Worm (Caenorhabditis elegans) whole organism, L1 larva: ENCODE measurements around the gene ilcr-2.

ENCODE experiments used
- C04F5.9 ChIP-seq: sonication (generic microtip); optimal IDR thresholded peaks from 2 replicates; lab custom pipeline; 2016; ENCODE audit warnings: missing genetic modification characterization, missing compliant biosample characterization
- Y116A8C.19 ChIP-seq: sonication (generic microtip); optimal IDR thresholded peaks from 2 replicates; lab custom pipeline; 2016; ENCODE audit warnings: missing compliant biosample characterization, missing genetic modification characterization, borderline replicate concordance
- aly-2 ChIP-seq: fragments of 150-350 bp; optimal IDR thresholded peaks from 2 replicates; lab custom pipeline; 2014; ENCODE audit warnings: missing biosample characterization, missing genetic modification characterization
- ama-1 ChIP-seq: fragments of 150-350 bp; optimal IDR thresholded peaks from 2 replicates; lab custom pipeline; 2014
- blmp-1 ChIP-seq: fragments of 150-350 bp; optimal IDR thresholded peaks from 2 replicates; lab custom pipeline; 2014; ENCODE audit warnings: missing biosample characterization, missing genetic modification characterization
- ceh-82 ChIP-seq, 3 experiments: fragments of 150-350 bp in 1 of 3; sonication (generic microtip) in 2 of 3; optimal IDR thresholded peaks; 2 replicates each; lab custom pipeline; 2014 to 2017; ENCODE audit warnings: missing biosample characterization in 3 of 3, missing genetic modification characterization in 3 of 3
- ces-1 ChIP-seq: fragments of 150-350 bp; optimal IDR thresholded peaks from 2 replicates; lab custom pipeline; 2014; ENCODE audit warnings: missing biosample characterization, missing genetic modification reagents, missing genetic modification characterization
- dpl-1 ChIP-seq, 3 experiments: fragments of 150-350 bp in 2 of 3; sonication (generic microtip) in 1 of 3; optimal IDR thresholded peaks; 2 replicates each; lab custom pipeline; 2014 to 2017; ENCODE audit warnings: missing biosample characterization in 3 of 3, missing genetic modification characterization in 3 of 3, missing genetic modification reagents in 3 of 3
- dsc-1 ChIP-seq: sonication (generic microtip); optimal IDR thresholded peaks from 2 replicates; lab custom pipeline; 2016; ENCODE audit warnings: mild to moderate bottlenecking, missing genetic modification characterization, missing compliant biosample characterization
- efl-1 ChIP-seq, 4 experiments: fragments of 150-350 bp; optimal IDR thresholded peaks in 3 of 4; peaks in 1 of 4; 1 replicate in 1 of 4; 2 replicates in 3 of 4; lab custom pipeline; 2014; ENCODE audit warnings: missing biosample characterization in 2 of 4, missing genetic modification characterization in 2 of 4, missing genetic modification reagents in 2 of 4
- elt-3 ChIP-seq, 6 experiments: fragments of 150-350 bp in 1 of 6; sonication (generic microtip); optimal IDR thresholded peaks; 2 replicates each; lab custom pipeline; 2017 to 2018; ENCODE audit warnings: missing biosample characterization in 6 of 6, missing genetic modification characterization in 6 of 6, inconsistent platforms in 1 of 6
- ets-5 ChIP-seq: fragments of 200-800 bp; sonication (Bioruptor generic); IDR thresholded peaks from 2 replicates; pipeline ENCODE4 v1.3.6; 2022; ENCODE audit warnings: missing genetic modification characterization, missing compliant biosample characterization
- fkh-10 ChIP-seq: sonication (generic microtip); optimal IDR thresholded peaks from 2 replicates; lab custom pipeline; 2017; ENCODE audit warnings: missing biosample characterization, missing genetic modification reagents, missing genetic modification characterization
- hlh-17 ChIP-seq: fragments of 200-800 bp; sonication (Bioruptor generic); optimal IDR thresholded peaks from 2 replicates; lab custom pipeline; 2018; ENCODE audit warnings: missing genetic modification characterization, mild to moderate bottlenecking, missing compliant biosample characterization, moderate library complexity, borderline replicate concordance
- hlh-4 ChIP-seq: sonication (generic microtip); optimal IDR thresholded peaks from 2 replicates; lab custom pipeline; 2016; ENCODE audit warnings: mild to moderate bottlenecking, missing genetic modification characterization, missing compliant biosample characterization
- irx-1 ChIP-seq: sonication (generic microtip); optimal IDR thresholded peaks from 2 replicates; lab custom pipeline; 2016; ENCODE audit warnings: missing genetic modification characterization, missing compliant biosample characterization
- lin-13 ChIP-seq: fragments of 150-350 bp; optimal IDR thresholded peaks from 2 replicates; lab custom pipeline; 2014; ENCODE audit warnings: missing biosample characterization, missing genetic modification reagents, missing genetic modification characterization
- lin-14 ChIP-seq: fragments of 200-800 bp; sonication (Bioruptor generic); optimal IDR thresholded peaks from 2 replicates; lab custom pipeline; 2018; ENCODE audit warnings: mild to moderate bottlenecking, missing genetic modification characterization, moderate library complexity, missing compliant biosample characterization
- lir-3 ChIP-seq: sonication (generic microtip); optimal IDR thresholded peaks from 2 replicates; lab custom pipeline; 2016; ENCODE audit warnings: mild to moderate bottlenecking, missing genetic modification characterization, moderate library complexity, missing compliant biosample characterization; ENCODE audit not compliant: poor library complexity
- lsy-2 ChIP-seq, 2 experiments: fragments of 150-350 bp; optimal IDR thresholded peaks; 2 replicates each; lab custom pipeline; 2014; ENCODE audit warnings: missing biosample characterization in 2 of 2, missing genetic modification characterization in 2 of 2
- mab-9 ChIP-seq: fragments of 200-800 bp; sonication (Bioruptor generic); IDR thresholded peaks from 2 replicates; pipeline ENCODE4 v1.3.6; 2022; ENCODE audit warnings: missing genetic modification reagents, missing genetic modification characterization, missing compliant biosample characterization
- mep-1 ChIP-seq: fragments of 150-350 bp; optimal IDR thresholded peaks from 2 replicates; lab custom pipeline; 2014; ENCODE audit warnings: missing biosample characterization, missing genetic modification characterization
- nhr-28 ChIP-seq: fragments of 150-350 bp; optimal IDR thresholded peaks from 2 replicates; lab custom pipeline; 2014; ENCODE audit warnings: missing biosample characterization, missing genetic modification characterization
- nhr-71 ChIP-seq: sonication (generic microtip); optimal IDR thresholded peaks from 2 replicates; lab custom pipeline; 2016; ENCODE audit warnings: mild to moderate bottlenecking, missing genetic modification characterization, moderate library complexity, missing compliant biosample characterization
- nhr-77 ChIP-seq: fragments of 150-350 bp; optimal IDR thresholded peaks from 2 replicates; lab custom pipeline; 2014; ENCODE audit warnings: missing biosample characterization, missing genetic modification characterization
- nhr-85 ChIP-seq: sonication (generic microtip); peaks from one replicate; lab custom pipeline; 2016; ENCODE audit warnings: missing genetic modification characterization, inconsistent platforms, missing compliant biosample characterization
- nhr-90 ChIP-seq: sonication (generic microtip); optimal IDR thresholded peaks from 2 replicates; lab custom pipeline; 2016; ENCODE audit warnings: mild to moderate bottlenecking, missing genetic modification characterization, missing compliant biosample characterization; ENCODE audit not compliant: poor library complexity
- pag-3 ChIP-seq: sonication (generic microtip); optimal IDR thresholded peaks from 2 replicates; lab custom pipeline; 2017; ENCODE audit warnings: missing genetic modification characterization, mild to moderate bottlenecking, missing compliant biosample characterization, antibody characterized with exemption, borderline replicate concordance; ENCODE audit not compliant: insufficient read depth
- rnt-1 ChIP-seq: sonication (generic microtip); optimal IDR thresholded peaks from 2 replicates; lab custom pipeline; 2016; ENCODE audit warnings: mild to moderate bottlenecking, missing genetic modification characterization, moderate library complexity, missing compliant biosample characterization
- snpc-4 ChIP-seq: fragments of 150-350 bp; optimal IDR thresholded peaks from 2 replicates; lab custom pipeline; 2014; ENCODE audit warnings: missing biosample characterization, missing genetic modification characterization
- snu-23 ChIP-seq: sonication (generic microtip); optimal IDR thresholded peaks from 2 replicates; lab custom pipeline; 2016; ENCODE audit warnings: missing genetic modification characterization, missing compliant biosample characterization
- tbx-2 ChIP-seq: sonication (generic microtip); optimal IDR thresholded peaks from 2 replicates; lab custom pipeline; 2016; ENCODE audit warnings: missing genetic modification characterization, missing compliant biosample characterization
- unc-130 ChIP-seq: fragments of 150-350 bp; optimal IDR thresholded peaks from 2 replicates; lab custom pipeline; 2017; ENCODE audit warnings: missing biosample characterization, missing genetic modification characterization, inconsistent platforms
- unc-98 ChIP-seq: fragments of 200-800 bp; sonication (Bioruptor generic); IDR thresholded peaks from 2 replicates; pipeline ENCODE4 v1.3.6; 2022; ENCODE audit warnings: missing genetic modification characterization, missing compliant biosample characterization
- xbp-1 ChIP-seq: sonication (generic microtip); optimal IDR thresholded peaks from 2 replicates; lab custom pipeline; 2016; ENCODE audit warnings: missing genetic modification characterization, missing compliant biosample characterization
- zag-1 ChIP-seq: fragments of 150-350 bp; optimal IDR thresholded peaks from 2 replicates; lab custom pipeline; 2014; ENCODE audit warnings: missing biosample characterization, missing genetic modification characterization

The ilcr-2 gene

DNA sequence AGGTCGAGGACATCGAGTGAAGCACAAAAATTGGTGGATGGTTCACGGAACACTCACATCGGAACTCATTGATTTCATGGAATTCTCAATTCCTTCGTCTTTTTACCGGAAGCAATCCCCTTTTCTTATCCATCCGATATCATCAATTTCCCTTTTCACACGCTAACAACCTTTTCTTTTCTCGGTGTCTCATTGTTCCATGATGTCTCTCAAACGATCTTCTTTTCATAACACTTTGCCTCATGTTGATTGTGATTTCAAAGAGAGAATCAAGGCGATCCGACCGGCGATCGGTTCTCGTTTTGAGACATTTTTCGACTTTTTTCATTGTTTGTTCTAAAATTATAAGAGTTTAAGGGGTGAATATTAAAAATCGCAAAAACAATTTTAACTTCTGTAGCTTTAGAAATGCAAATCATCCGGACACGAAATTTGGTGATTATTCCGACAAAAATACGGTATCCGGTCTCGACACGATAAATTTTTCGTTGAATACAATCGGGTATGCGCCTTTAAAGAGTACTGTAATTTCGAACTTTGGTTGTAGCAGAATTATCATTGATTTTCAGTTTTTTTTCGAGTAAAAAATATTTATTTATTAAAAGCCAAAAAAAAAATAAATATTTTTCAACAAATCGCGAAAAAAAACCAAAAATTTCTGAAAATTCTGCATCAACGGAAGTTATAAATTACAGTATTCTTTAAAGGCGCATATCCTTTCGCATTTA lies 16.2 kb upstream of the ilcr-2 start:
- TF ChIP-seq unc-130 (peak; percentile 4), elt-3 (tag; optimal IDR thresholded peaks at IDR 0.05; lab: Kevin White, UChicago) (peak in 4 of 6 experiments; percentile 11 to 73 (median 32)), blmp-1 (tag; lab: Kevin White, UChicago) (peak; percentile 99), nhr-71 (tag; lab: Kevin White, UChicago) (peak; percentile 2), mep-1 (peak; percentile 5), snpc-4 (no peak), snu-23 (GFP tag; lab: Kevin White, UChicago) (peak; percentile 11), ama-1 (lab: Kevin White, UChicago) (no peak), lin-14 (GFP tag; lab: Kevin White, UChicago) (peak; percentile 71), aly-2 (tag; lab: Kevin White, UChicago) (no peak)

DNA sequence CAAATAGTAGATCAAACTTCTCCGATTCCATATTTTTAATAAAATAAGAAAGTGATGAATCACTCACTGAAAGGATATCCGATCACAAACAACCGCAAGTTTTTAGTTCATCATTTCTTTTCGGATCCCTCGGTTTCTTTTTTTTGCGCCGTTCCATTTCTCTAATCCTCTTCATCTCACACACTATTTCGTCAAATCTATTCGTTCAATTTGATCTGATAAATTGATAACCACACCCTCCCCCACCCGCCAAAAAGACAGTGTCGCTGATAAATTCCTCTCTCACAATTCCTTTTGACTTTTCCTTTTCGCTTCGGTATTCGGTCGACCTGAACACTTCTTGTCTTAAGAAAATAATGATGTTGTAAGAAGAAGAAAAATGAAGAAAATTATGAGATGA lies 15.5 kb upstream of the ilcr-2 start:
- TF ChIP-seq ces-1 (no peak), lin-14 (GFP tag; lab: Kevin White, UChicago) (peak; percentile 37), blmp-1 (tag; lab: Kevin White, UChicago) (peak; percentile 90), nhr-85 (tag; lab: Kevin White, UChicago) (peak; percentile 3), elt-3 (tag; optimal IDR thresholded peaks at IDR 0.05; lab: Kevin White, UChicago) (peak in 1 of 6 experiments; percentile 58), unc-98 (no peak), lir-3 (tag; lab: Kevin White, UChicago) (no peak), pag-3 (tag; lab: Kevin White, UChicago) (no peak)

DNA sequence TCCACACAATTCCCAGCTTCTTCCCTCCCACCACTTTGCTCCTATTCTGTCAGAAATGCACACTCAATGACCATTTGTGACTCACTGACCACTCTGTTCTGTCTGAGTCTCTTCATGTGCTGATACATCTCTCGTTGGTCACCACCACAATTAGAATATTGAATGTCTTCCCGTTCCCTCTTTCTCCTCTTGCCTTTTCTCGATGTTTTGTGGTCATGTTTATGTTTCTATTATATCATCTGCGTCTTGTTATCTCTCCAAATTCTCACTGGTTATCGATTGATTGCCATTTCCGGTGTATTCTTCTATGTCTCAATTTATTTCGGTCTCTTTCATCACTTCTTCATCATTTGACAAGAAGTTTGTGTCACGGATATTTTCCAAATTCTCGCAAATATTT lies 14.1 kb upstream of the ilcr-2 start:
- TF ChIP-seq mab-9 (GFP tag; lab: Robert Waterston, UW) (no peak), C04F5.9 (tag; lab: Kevin White, UChicago) (no peak), lin-13 (no peak), nhr-28 (tag; lab: Kevin White, UChicago) (no peak), blmp-1 (tag; lab: Kevin White, UChicago) (peak; percentile 62), tbx-2 (tag; lab: Kevin White, UChicago) (no peak), aly-2 (tag; lab: Kevin White, UChicago) (no peak), elt-3 (tag; optimal IDR thresholded peaks at IDR 0.05; lab: Kevin White, UChicago) (peak in 1 of 6 experiments; percentile 43), dpl-1 (GFP tag; optimal IDR thresholded peaks at IDR 0.05; lab: Kevin White, UChicago) (no peak), Y116A8C.19 (tag; lab: Kevin White, UChicago) (no peak), nhr-85 (tag; lab: Kevin White, UChicago) (peak; percentile 33), zag-1 (tag; lab: Kevin White, UChicago) (no peak), nhr-90 (tag; lab: Kevin White, UChicago) (no peak), lin-14 (GFP tag; lab: Kevin White, UChicago) (peak; percentile 15), ets-5 (GFP tag; lab: Robert Waterston, UW) (no peak), ama-1 (lab: Kevin White, UChicago) (no peak)

DNA sequence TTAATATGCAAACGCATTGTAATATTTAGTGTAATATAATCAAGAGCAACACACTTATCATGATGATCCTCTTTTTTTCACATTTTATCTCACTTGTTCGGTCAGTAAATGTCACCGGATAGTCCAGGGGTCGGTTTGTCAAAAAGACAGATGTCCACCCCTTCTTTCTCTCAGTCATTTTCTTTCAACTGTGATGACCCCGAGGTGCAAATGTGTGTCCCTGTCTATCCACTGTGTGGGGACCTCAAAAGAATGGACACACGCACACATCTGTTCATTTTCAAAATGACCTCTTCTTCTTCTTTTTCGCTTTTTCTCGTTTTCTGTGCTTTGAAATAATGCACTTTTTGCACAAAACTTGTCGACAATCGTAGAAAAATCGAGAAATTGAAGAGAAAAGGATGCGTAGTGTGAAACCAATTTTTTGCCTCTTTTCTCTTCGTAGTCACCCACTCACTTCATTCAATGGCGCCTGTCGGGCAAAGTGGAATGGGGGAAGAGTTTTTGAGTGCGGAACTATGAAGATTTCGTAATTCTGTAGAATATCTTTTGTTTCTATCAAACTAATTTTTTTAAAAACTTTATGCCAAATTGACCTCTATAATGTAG lies 11.2 kb upstream of the ilcr-2 start:
- peak; percentile 65 for TF ChIP-seq lin-14 (GFP tag; lab: Kevin White, UChicago)
- peak; percentile 70 for TF ChIP-seq blmp-1 (tag; lab: Kevin White, UChicago)
- TF ChIP-seq lin-13, result no peak
- TF ChIP-seq rnt-1 (tag; lab: Kevin White, UChicago), result peak; percentile 6
- TF ChIP-seq nhr-77 (tag; lab: Kevin White, UChicago), result no peak
- no peak for TF ChIP-seq ceh-82 (tag; optimal IDR thresholded peaks at IDR 0.05; lab: Kevin White, UChicago)
- TF ChIP-seq efl-1 (optimal IDR thresholded peaks at IDR 0.05; lab: Kevin White, UChicago), result peak in 1 of 2 experiments; percentile 4
- peak in 1 of 2 experiments; percentile 86 for TF ChIP-seq efl-1 (GFP tag; optimal IDR thresholded peaks at IDR 0.05 in 1 of 2; lab: Kevin White, UChicago)
- peak; percentile 24 for TF ChIP-seq dsc-1
- peak; percentile 23 for TF ChIP-seq fkh-10 (GFP tag; lab: Kevin White, UChicago)
- TF ChIP-seq xbp-1, result no peak
- no peak for TF ChIP-seq hlh-17
- no peak for TF ChIP-seq hlh-4 (tag; lab: Kevin White, UChicago)
- no peak for TF ChIP-seq nhr-90 (tag; lab: Kevin White, UChicago)
- peak; percentile 4 to 9 for TF ChIP-seq lsy-2 (tag; optimal IDR thresholded peaks at IDR 0.05; lab: Kevin White, UChicago)
- no peak for TF ChIP-seq ama-1 (lab: Kevin White, UChicago)
- TF ChIP-seq unc-130, result peak; percentile 26
- peak; percentile 7 for TF ChIP-seq nhr-71 (tag; lab: Kevin White, UChicago)
- TF ChIP-seq irx-1 (tag; lab: Kevin White, UChicago), result no peak
